Worm (Caenorhabditis elegans): ENCODE measurements around the gene T04B2.7.

Gene T04B2.7

DNA sequence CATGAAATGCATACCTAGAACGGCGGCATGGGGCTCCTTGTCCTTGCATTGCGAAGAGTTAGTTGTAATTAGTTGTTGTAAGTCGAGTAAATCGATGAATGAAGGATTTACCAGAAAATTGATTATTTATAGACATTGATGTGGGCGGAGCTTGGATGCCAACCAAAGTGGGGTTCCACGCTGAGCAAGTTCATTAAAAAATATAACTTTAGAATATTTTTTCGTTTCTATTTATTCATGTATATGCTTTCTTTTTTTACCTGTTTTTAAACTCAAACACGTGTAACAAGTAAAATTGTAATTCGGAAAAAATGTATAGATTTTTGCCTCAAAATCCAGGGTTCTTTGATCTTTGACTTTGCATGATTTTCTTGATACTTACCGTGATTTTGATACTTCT is 28.5 kb downstream of the T04B2.7 start, which contains the start of gene gipc-2 (continued):
- TF ChIP-seq rpc-1 (optimal IDR thresholded peaks at IDR 0.05) (no peak), rpc-1 (tag; optimal IDR thresholded peaks at IDR 0.05) (no peak)

DNA sequence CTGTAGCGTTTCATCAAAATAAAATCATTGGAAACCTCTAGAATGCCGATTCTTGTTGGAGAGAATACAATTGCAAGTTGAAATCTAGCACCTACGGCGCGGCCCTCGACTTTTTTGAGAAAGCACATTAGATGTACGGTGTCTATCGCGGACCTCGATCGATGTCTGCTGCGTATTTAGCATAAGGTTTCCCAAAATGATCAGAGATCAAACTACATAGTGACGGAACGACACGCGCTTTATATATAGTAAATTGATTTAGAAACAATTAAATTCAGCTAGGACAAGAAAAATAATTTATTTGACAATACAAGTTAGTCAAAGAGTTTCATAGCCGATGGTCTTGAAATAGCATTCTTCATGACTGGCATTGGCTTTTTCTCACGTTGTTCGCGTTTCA is 29.9 kb downstream of the T04B2.7 start:
- TF ChIP-seq Y53G8AR.9 (GFP tag; conservative IDR thresholded peaks at IDR 0.05) (no peak), ama-1 (optimal IDR thresholded peaks at IDR 0.05) (no peak), ama-1 (GFP tag; optimal IDR thresholded peaks at IDR 0.05) (no peak), gei-17 (GFP tag; optimal IDR thresholded peaks at IDR 0.05) (no peak), hlh-26 (GFP tag; conservative IDR thresholded peaks at IDR 0.05) (no peak), nhr-120 (GFP tag; IDR thresholded peaks at IDR 0.05) (no peak), akir-1 (GFP tag; optimal IDR thresholded peaks at IDR 0.05) (no peak), ztf-22 (GFP tag; optimal IDR thresholded peaks at IDR 0.05) (no peak), let-607 (tag; optimal IDR thresholded peaks at IDR 0.05) (no peak), ceh-40 (GFP tag; IDR thresholded peaks at IDR 0.05) (no peak), bed-1 (GFP tag; IDR thresholded peaks at IDR 0.05) (no peak), Y79H2A.3 (GFP tag; conservative IDR thresholded peaks at IDR 0.05) (no peak), pbrm-1 (GFP tag; IDR thresholded peaks at IDR 0.05) (peak; percentile 54), attf-3 (GFP tag; conservative IDR thresholded peaks at IDR 0.05) (no peak), snpc-4 (GFP tag; optimal IDR thresholded peaks at IDR 0.05) (no peak), snpc-4 (tag; optimal IDR thresholded peaks at IDR 0.05) (peak in 2 of 4 experiments; percentile 62 to 85), ztf-18 (tag; optimal IDR thresholded peaks at IDR 0.05) (no peak), hmg-1.2 (GFP tag; IDR thresholded peaks at IDR 0.05) (peak; percentile 51), tlf-1 (GFP tag; optimal IDR thresholded peaks at IDR 0.05) (no peak), egl-44 (GFP tag; IDR thresholded peaks at IDR 0.05) (no peak), die-1 (tag; optimal IDR thresholded peaks at IDR 0.05) (no peak), snpc-1.1 (tag; optimal IDR thresholded peaks at IDR 0.05; ENCODE audit: insufficient read depth) (peak; percentile 71), B0035.1 (tag; optimal IDR thresholded peaks at IDR 0.05) (no peak), nfya-2 (GFP tag; IDR thresholded peaks at IDR 0.05) (no peak), F57A8.1 (GFP tag; optimal IDR thresholded peaks at IDR 0.05) (no peak)

DNA sequence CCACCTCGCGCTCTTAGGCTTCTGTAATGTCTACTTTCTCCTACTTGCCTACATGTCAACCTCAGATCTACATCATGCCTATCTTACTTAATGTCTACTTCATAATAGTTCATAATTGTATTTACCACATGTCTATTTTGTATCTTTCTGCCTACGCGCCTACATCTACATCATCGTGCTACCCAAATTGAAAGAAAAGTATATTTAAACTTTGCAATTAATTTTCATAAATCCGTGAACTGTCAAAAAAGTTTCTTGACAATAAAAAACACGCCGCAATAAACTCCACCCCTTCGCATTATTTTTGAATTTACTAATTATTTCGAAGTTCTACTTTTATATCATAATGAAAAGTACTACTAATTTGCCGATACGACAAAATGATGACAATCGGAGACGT is 33.0 kb downstream of the T04B2.7 start, which contains the start of gene F44D12.8:
Gene F44D12.8, plus strand, starts transcription at position 301 of the 400 bp plus-strand sequence.
- TF ChIP-seq F57A8.1 (GFP tag; optimal IDR thresholded peaks at IDR 0.05) (no peak), F10E7.11 (tag; optimal IDR thresholded peaks at IDR 0.05) (no peak), snpc-3.4 (tag; optimal IDR thresholded peaks at IDR 0.05) (no peak), pbrm-1 (GFP tag; IDR thresholded peaks at IDR 0.05) (no peak), bed-1 (GFP tag; IDR thresholded peaks at IDR 0.05) (no peak), zim-3 (tag; optimal IDR thresholded peaks at IDR 0.05) (no peak), dpff-1 (tag; optimal IDR thresholded peaks at IDR 0.05) (no peak), F57C9.4 (tag; optimal IDR thresholded peaks at IDR 0.05) (no peak), Y56A3A.18 (GFP tag; IDR thresholded peaks at IDR 0.05) (no peak), attf-5 (GFP tag; optimal IDR thresholded peaks at IDR 0.05) (no peak), ceh-91 (GFP tag; IDR thresholded peaks at IDR 0.05) (no peak), hrde-1 (tag; optimal IDR thresholded peaks at IDR 0.05; ENCODE audit: borderline replicate concordance) (no peak), hlh-26 (GFP tag; conservative IDR thresholded peaks at IDR 0.05) (no peak), F33H1.4 (GFP tag; IDR thresholded peaks at IDR 0.05) (no peak), ZK185.1 (tag; optimal IDR thresholded peaks at IDR 0.05; ENCODE audit: poor library complexity, severe bottlenecking) (no peak), nhr-27 (tag; optimal IDR thresholded peaks at IDR 0.05) (no peak)
